Fruit fly (Drosophila melanogaster): ENCODE results near the gene cact.

Gene cact

dm6 chr2L:16288393-16288731 lies 37.6 kb downstream of the cact start:
- TF ChIP-seq toe (GFP tag; optimal IDR thresholded peaks at IDR 0.05), result no peak
- TF ChIP-seq CG12768 (GFP tag; optimal IDR thresholded peaks at IDR 0.05), result no peak
- TF ChIP-seq Hr96 (GFP tag; optimal IDR thresholded peaks at IDR 0.05), result no peak
- TF ChIP-seq CG7101 (tag; optimal IDR thresholded peaks at IDR 0.05), result no peak
- no peak for TF ChIP-seq kay (GFP tag; ENCODE audit: borderline replicate concordance)
- no peak for TF ChIP-seq pad (GFP tag; optimal IDR thresholded peaks at IDR 0.05)
- no peak for TF ChIP-seq bab1 (GFP tag; optimal IDR thresholded peaks at IDR 0.05)
- TF ChIP-seq ovo (GFP tag; optimal IDR thresholded peaks at IDR 0.05), result no peak
- no peak for TF ChIP-seq cnc (optimal IDR thresholded peaks at IDR 0.05)
- TF ChIP-seq CG5204 (GFP tag; optimal IDR thresholded peaks at IDR 0.05), result no peak
- TF ChIP-seq CG14711 (tag; optimal IDR thresholded peaks at IDR 0.05), result no peak
- TF ChIP-seq CG7045 (GFP tag; optimal IDR thresholded peaks at IDR 0.05), result no peak
- TF ChIP-seq Mnt (GFP tag; optimal IDR thresholded peaks at IDR 0.05), result no peak
- TF ChIP-seq Crg-1 (GFP tag; optimal IDR thresholded peaks at IDR 0.05), result no peak
- TF ChIP-seq cic (GFP tag; optimal IDR thresholded peaks at IDR 0.05), result no peak
- TF ChIP-seq tj (GFP tag; optimal IDR thresholded peaks at IDR 0.05), result no peak
- no peak for TF ChIP-seq Clk (GFP tag; optimal IDR thresholded peaks at IDR 0.05)
- TF ChIP-seq CG33017 (tag; optimal IDR thresholded peaks at IDR 0.05), result no peak

DNA sequence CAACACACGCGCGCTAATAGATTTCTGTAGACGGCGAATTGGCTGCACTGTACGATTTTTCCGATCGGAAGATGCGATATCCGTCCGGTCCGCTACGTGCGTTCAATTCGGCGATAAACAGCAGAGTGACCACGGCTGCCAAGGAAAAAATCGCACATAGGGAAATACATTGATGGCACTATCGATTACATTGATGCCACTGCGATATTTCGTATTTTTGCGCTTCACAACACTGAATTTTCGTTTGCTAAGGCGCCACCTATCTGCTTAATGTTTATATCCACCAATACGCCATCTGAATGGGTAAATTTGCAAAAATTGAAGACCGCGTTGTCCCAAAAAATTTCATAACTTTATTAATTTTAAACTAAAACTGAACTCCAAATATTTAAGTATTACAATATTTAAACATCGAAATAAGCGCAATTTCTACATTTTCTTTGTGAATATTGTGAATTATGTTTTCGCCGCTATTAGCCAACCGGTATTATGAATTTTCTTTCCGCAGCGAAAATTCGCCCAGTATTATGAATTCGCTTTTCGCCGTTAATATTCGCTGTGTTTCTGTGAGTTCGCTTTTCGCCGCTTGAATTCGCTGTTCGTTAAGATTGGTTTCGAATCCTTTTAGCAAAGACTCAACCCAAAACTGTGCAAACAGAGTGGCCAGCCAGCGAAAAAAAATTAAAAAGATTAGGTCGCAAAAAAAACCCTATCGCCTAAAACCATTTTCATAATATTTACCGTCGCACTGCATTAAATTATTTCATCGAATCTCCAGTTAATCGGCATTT lies 38.2 kb downstream of the cact start, which contains the start of the genes crp and pkaap:
Gene crp, minus strand, starts transcription at position 129 of the 791 bp plus-strand sequence.
Gene pkaap, plus strand, starts transcription at position 689 of the 791 bp plus-strand sequence.
- peak; percentile 97 for TF ChIP-seq kay (GFP tag; ENCODE audit: borderline replicate concordance)
- peak; percentile 60 for TF ChIP-seq tj (GFP tag; optimal IDR thresholded peaks at IDR 0.05)
- peak; percentile 94 for TF ChIP-seq Crg-1 (GFP tag; optimal IDR thresholded peaks at IDR 0.05)
- peak; percentile 73 for TF ChIP-seq CG7101 (tag; optimal IDR thresholded peaks at IDR 0.05)
- peak; percentile 91 for TF ChIP-seq Mnt (GFP tag; optimal IDR thresholded peaks at IDR 0.05)
- TF ChIP-seq CG5204 (GFP tag; optimal IDR thresholded peaks at IDR 0.05), result no peak
- peak; percentile 73 for TF ChIP-seq pad (GFP tag; optimal IDR thresholded peaks at IDR 0.05)
- TF ChIP-seq CG7045 (GFP tag; optimal IDR thresholded peaks at IDR 0.05), result peak; percentile 67
- peak; percentile 96 for TF ChIP-seq CG1620 (GFP tag; optimal IDR thresholded peaks at IDR 0.05)
- peak; percentile 63 for TF ChIP-seq Clk (GFP tag; optimal IDR thresholded peaks at IDR 0.05)
- peak; percentile 69 for TF ChIP-seq CG14711 (tag; optimal IDR thresholded peaks at IDR 0.05)
- peak; percentile 82 for TF ChIP-seq cic (GFP tag; optimal IDR thresholded peaks at IDR 0.05)
- peak; percentile 93 for TF ChIP-seq ovo (GFP tag; optimal IDR thresholded peaks at IDR 0.05)
- TF ChIP-seq CG33017 (tag; optimal IDR thresholded peaks at IDR 0.05), result peak; percentile 40
- TF ChIP-seq toe (GFP tag; optimal IDR thresholded peaks at IDR 0.05), result peak; percentile 92
- TF ChIP-seq CG12768 (GFP tag; optimal IDR thresholded peaks at IDR 0.05), result peak; percentile 77
- TF ChIP-seq CG11617 (GFP tag; optimal IDR thresholded peaks at IDR 0.05), result peak; percentile 58
- no peak for TF ChIP-seq cnc (optimal IDR thresholded peaks at IDR 0.05)
- peak; percentile 91 for TF ChIP-seq Hr96 (GFP tag; optimal IDR thresholded peaks at IDR 0.05)
- TF ChIP-seq bab1 (GFP tag; optimal IDR thresholded peaks at IDR 0.05), result peak; percentile 64

- TF ChIP-seq tj (GFP tag; optimal IDR thresholded peaks at IDR 0.05), result no peak
- TF ChIP-seq CG5204 (GFP tag; optimal IDR thresholded peaks at IDR 0.05), result no peak
- no peak for TF ChIP-seq ovo (GFP tag; optimal IDR thresholded peaks at IDR 0.05)
- TF ChIP-seq CG7101 (tag; optimal IDR thresholded peaks at IDR 0.05), result no peak
- TF ChIP-seq cic (GFP tag; optimal IDR thresholded peaks at IDR 0.05), result no peak
- no peak for TF ChIP-seq pad (GFP tag; optimal IDR thresholded peaks at IDR 0.05)
- TF ChIP-seq CG7045 (GFP tag; optimal IDR thresholded peaks at IDR 0.05), result no peak
- TF ChIP-seq Clk (GFP tag; optimal IDR thresholded peaks at IDR 0.05), result no peak
These were observed 38.9 kb downstream of the cact start for dm6 chr2L:16287006-16287601.

- TF ChIP-seq Mnt (GFP tag; optimal IDR thresholded peaks at IDR 0.05), result peak; percentile 29
- TF ChIP-seq CG12768 (GFP tag; optimal IDR thresholded peaks at IDR 0.05), result peak; percentile 81
- TF ChIP-seq CG14711 (tag; optimal IDR thresholded peaks at IDR 0.05), result peak; percentile 64
- TF ChIP-seq CG5204 (GFP tag; optimal IDR thresholded peaks at IDR 0.05), result peak; percentile 52
- TF ChIP-seq CG11617 (GFP tag; optimal IDR thresholded peaks at IDR 0.05), result peak; percentile 77
- no peak for TF ChIP-seq CG1620 (GFP tag; optimal IDR thresholded peaks at IDR 0.05)
- TF ChIP-seq cic (GFP tag; optimal IDR thresholded peaks at IDR 0.05), result peak; percentile 87
- TF ChIP-seq CG7101 (tag; optimal IDR thresholded peaks at IDR 0.05), result peak; percentile 75
- TF ChIP-seq kay (GFP tag; ENCODE audit: borderline replicate concordance), result peak; percentile 24
- no peak for TF ChIP-seq Clk (GFP tag; optimal IDR thresholded peaks at IDR 0.05)
- peak; percentile 66 for TF ChIP-seq bab1 (GFP tag; optimal IDR thresholded peaks at IDR 0.05)
- TF ChIP-seq cnc (optimal IDR thresholded peaks at IDR 0.05), result no peak
- peak; percentile 68 for TF ChIP-seq CG33017 (tag; optimal IDR thresholded peaks at IDR 0.05)
- peak; percentile 84 for TF ChIP-seq pad (GFP tag; optimal IDR thresholded peaks at IDR 0.05)
- no peak for TF ChIP-seq toe (GFP tag; optimal IDR thresholded peaks at IDR 0.05)
- TF ChIP-seq Hr96 (GFP tag; optimal IDR thresholded peaks at IDR 0.05), result no peak
- TF ChIP-seq CG7045 (GFP tag; optimal IDR thresholded peaks at IDR 0.05), result peak; percentile 57
- TF ChIP-seq ovo (GFP tag; optimal IDR thresholded peaks at IDR 0.05), result peak; percentile 51
- peak; percentile 11 for TF ChIP-seq Crg-1 (GFP tag; optimal IDR thresholded peaks at IDR 0.05)
- peak; percentile 23 for TF ChIP-seq tj (GFP tag; optimal IDR thresholded peaks at IDR 0.05)
These were observed 39.5 kb downstream of the cact start for dm6 chr2L:16286360-16287005.
